Worm (Caenorhabditis elegans): Measurements from ENCODE around the gene F47F2.3.

DNA sequence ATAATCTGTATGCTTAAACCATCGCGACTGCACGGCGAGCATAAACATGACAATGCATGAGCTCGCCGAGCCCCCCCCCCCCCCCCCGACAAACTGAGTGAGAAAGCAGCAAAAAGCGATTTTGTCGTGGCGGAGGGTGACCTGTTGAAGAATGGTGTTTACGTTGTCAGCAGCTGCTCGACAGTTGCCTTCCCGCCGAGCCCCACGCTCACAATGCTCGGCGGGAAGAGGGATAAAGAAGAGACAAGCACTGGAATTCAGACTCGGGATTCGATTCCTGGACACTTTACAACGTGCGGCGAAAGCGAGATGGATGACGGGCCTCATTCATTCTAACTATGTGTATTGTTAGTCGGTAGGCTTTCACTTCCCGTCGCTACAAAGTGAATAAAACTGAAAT lies 5.2 kb upstream of the F47F2.3 start:
- TF ChIP-seq mdl-1 (tag; optimal IDR thresholded peaks at IDR 0.05): no peak
- no peak for TF ChIP-seq unc-39 (tag; optimal IDR thresholded peaks at IDR 0.05)
- TF ChIP-seq tbx-2 (tag; optimal IDR thresholded peaks at IDR 0.05): no peak
- no peak for TF ChIP-seq nhr-23 (tag; optimal IDR thresholded peaks at IDR 0.05)
- no peak for TF ChIP-seq zag-1 (tag; optimal IDR thresholded peaks at IDR 0.05)
- no peak for TF ChIP-seq nhr-43 (tag; optimal IDR thresholded peaks at IDR 0.05; ENCODE audit: poor library complexity, severe bottlenecking)
- TF ChIP-seq nhr-12 (tag; optimal IDR thresholded peaks at IDR 0.05): no peak
- TF ChIP-seq ZK546.5 (tag; optimal IDR thresholded peaks at IDR 0.05): no peak
- no peak for TF ChIP-seq fos-1 (tag; optimal IDR thresholded peaks at IDR 0.05)

All from whole organism, L3 larva.